Worm (Caenorhabditis elegans) whole organism, L1 larva: ENCODE data around the gene F42G8.8.

Experiments used
- C04F5.9 ChIP-seq: sonication (generic microtip); optimal IDR thresholded peaks from 2 replicates; lab custom pipeline; 2016; ENCODE audit warnings: missing genetic modification characterization, missing compliant biosample characterization
- C16A3.4 ChIP-seq: fragments of 150-350 bp; optimal IDR thresholded peaks from 2 replicates; lab custom pipeline; 2014; ENCODE audit warnings: missing biosample characterization, missing genetic modification characterization
- C34B4.2 ChIP-seq: sonication (generic microtip); optimal IDR thresholded peaks from 2 replicates; lab custom pipeline; 2017; ENCODE audit warnings: mild to moderate bottlenecking, missing genetic modification characterization, missing compliant biosample characterization
- F16B12.6 ChIP-seq: fragments of 150-350 bp; optimal IDR thresholded peaks from 2 replicates; lab custom pipeline; 2014; ENCODE audit warnings: missing biosample characterization, missing genetic modification characterization
- aha-1 ChIP-seq: fragments of 150-350 bp; optimal IDR thresholded peaks from 2 replicates; lab custom pipeline; 2014; ENCODE audit warnings: missing biosample characterization, missing genetic modification characterization
- ama-1 ChIP-seq: fragments of 150-350 bp; optimal IDR thresholded peaks from 2 replicates; lab custom pipeline; 2014
- blmp-1 ChIP-seq: fragments of 150-350 bp; optimal IDR thresholded peaks from 2 replicates; lab custom pipeline; 2014; ENCODE audit warnings: missing biosample characterization, missing genetic modification characterization
- ceh-63 ChIP-seq: fragments of 200-800 bp; sonication (Bioruptor generic); optimal IDR thresholded peaks from 2 replicates; lab custom pipeline; 2018; ENCODE audit warnings: mild to moderate bottlenecking, missing genetic modification characterization, missing compliant biosample characterization
- ceh-82 ChIP-seq, 3 experiments: fragments of 150-350 bp in 1 of 3; sonication (generic microtip) in 2 of 3; optimal IDR thresholded peaks; 2 replicates each; lab custom pipeline; 2014 to 2017; ENCODE audit warnings: missing biosample characterization in 3 of 3, missing genetic modification characterization in 3 of 3
- ceh-90 ChIP-seq: sonication (generic microtip); optimal IDR thresholded peaks from 2 replicates; lab custom pipeline; 2016; ENCODE audit warnings: missing genetic modification characterization, missing compliant biosample characterization
- ces-1 ChIP-seq: fragments of 150-350 bp; optimal IDR thresholded peaks from 2 replicates; lab custom pipeline; 2014; ENCODE audit warnings: missing biosample characterization, missing genetic modification reagents, missing genetic modification characterization
- efl-1 ChIP-seq, 4 experiments: fragments of 150-350 bp; optimal IDR thresholded peaks in 3 of 4; peaks in 1 of 4; 1 replicate in 1 of 4; 2 replicates in 3 of 4; lab custom pipeline; 2014; ENCODE audit warnings: missing biosample characterization in 2 of 4, missing genetic modification characterization in 2 of 4, missing genetic modification reagents in 2 of 4
- egl-27 ChIP-seq, 2 experiments: fragments of 150-350 bp in 1 of 2; sonication (generic microtip); optimal IDR thresholded peaks; 3 replicates each; lab custom pipeline; 2017 to 2018; ENCODE audit warnings: missing biosample characterization in 2 of 2, missing genetic modification characterization in 2 of 2, missing genetic modification reagents in 2 of 2
- elt-3 ChIP-seq, 6 experiments: fragments of 150-350 bp in 1 of 6; sonication (generic microtip); optimal IDR thresholded peaks; 2 replicates each; lab custom pipeline; 2017 to 2018; ENCODE audit warnings: missing biosample characterization in 6 of 6, missing genetic modification characterization in 6 of 6, inconsistent platforms in 1 of 6
- ets-5 ChIP-seq: fragments of 200-800 bp; sonication (Bioruptor generic); IDR thresholded peaks from 2 replicates; pipeline ENCODE4 v1.3.6; 2022; ENCODE audit warnings: missing genetic modification characterization, missing compliant biosample characterization
- fkh-10 ChIP-seq: sonication (generic microtip); optimal IDR thresholded peaks from 2 replicates; lab custom pipeline; 2017; ENCODE audit warnings: missing biosample characterization, missing genetic modification reagents, missing genetic modification characterization
- fkh-8 ChIP-seq: sonication (generic microtip); optimal IDR thresholded peaks from 2 replicates; lab custom pipeline; 2016; ENCODE audit warnings: mild to moderate bottlenecking, missing genetic modification characterization, missing compliant biosample characterization
- fos-1 ChIP-seq: fragments of 150-350 bp; optimal IDR thresholded peaks from 2 replicates; lab custom pipeline; 2014; ENCODE audit warnings: missing biosample characterization, missing genetic modification characterization
- hlh-17 ChIP-seq: fragments of 200-800 bp; sonication (Bioruptor generic); optimal IDR thresholded peaks from 2 replicates; lab custom pipeline; 2018; ENCODE audit warnings: missing genetic modification characterization, mild to moderate bottlenecking, missing compliant biosample characterization, moderate library complexity, borderline replicate concordance
- hlh-4 ChIP-seq: sonication (generic microtip); optimal IDR thresholded peaks from 2 replicates; lab custom pipeline; 2016; ENCODE audit warnings: mild to moderate bottlenecking, missing genetic modification characterization, missing compliant biosample characterization
- hpl-2 ChIP-seq: fragments of 150-350 bp; optimal IDR thresholded peaks from 2 replicates; lab custom pipeline; 2014; ENCODE audit warnings: missing biosample characterization, missing genetic modification reagents, missing genetic modification characterization
- irx-1 ChIP-seq: sonication (generic microtip); optimal IDR thresholded peaks from 2 replicates; lab custom pipeline; 2016; ENCODE audit warnings: missing genetic modification characterization, missing compliant biosample characterization
- jun-1 ChIP-seq: fragments of 150-350 bp; optimal IDR thresholded peaks from 2 replicates; lab custom pipeline; 2014; ENCODE audit warnings: missing biosample characterization, missing genetic modification reagents, missing genetic modification characterization
- lin-15B ChIP-seq: fragments of 150-350 bp; sonication (generic microtip); optimal IDR thresholded peaks from 3 replicates; lab custom pipeline; 2014; ENCODE audit warnings: missing biosample characterization, missing genetic modification characterization
- lin-35 ChIP-seq, 2 experiments: fragments of 150-350 bp; optimal IDR thresholded peaks; 2 replicates each; lab custom pipeline; 2014; ENCODE audit warnings: missing biosample characterization in 2 of 2, missing genetic modification characterization in 2 of 2, missing genetic modification reagents in 2 of 2
- lin-39 ChIP-seq: fragments of 150-350 bp; optimal IDR thresholded peaks from 2 replicates; lab custom pipeline; 2014; ENCODE audit warnings: missing biosample characterization, missing genetic modification reagents, missing genetic modification characterization
- lsy-2 ChIP-seq, 2 experiments: fragments of 150-350 bp; optimal IDR thresholded peaks; 2 replicates each; lab custom pipeline; 2014; ENCODE audit warnings: missing biosample characterization in 2 of 2, missing genetic modification characterization in 2 of 2
- mab-9 ChIP-seq: fragments of 200-800 bp; sonication (Bioruptor generic); IDR thresholded peaks from 2 replicates; pipeline ENCODE4 v1.3.6; 2022; ENCODE audit warnings: missing genetic modification reagents, missing genetic modification characterization, missing compliant biosample characterization
- nhr-11 ChIP-seq: fragments of 150-350 bp; optimal IDR thresholded peaks from 2 replicates; lab custom pipeline; 2014; ENCODE audit warnings: missing biosample characterization, missing genetic modification characterization
- nhr-12 ChIP-seq: sonication (generic microtip); optimal IDR thresholded peaks from 2 replicates; lab custom pipeline; 2017; ENCODE audit warnings: missing biosample characterization, missing genetic modification characterization
- nhr-19 ChIP-seq: fragments of 200-800 bp; sonication (Bioruptor generic); conservative IDR thresholded peaks from 2 replicates; pipeline ENCODE4 v1.3.6; 2022; ENCODE audit warnings: missing genetic modification characterization, missing compliant biosample characterization
- nhr-71 ChIP-seq: sonication (generic microtip); optimal IDR thresholded peaks from 2 replicates; lab custom pipeline; 2016; ENCODE audit warnings: mild to moderate bottlenecking, missing genetic modification characterization, moderate library complexity, missing compliant biosample characterization
- nhr-76 ChIP-seq: sonication (generic microtip); optimal IDR thresholded peaks from 2 replicates; lab custom pipeline; 2017; ENCODE audit warnings: missing biosample characterization, missing genetic modification characterization
- nhr-84 ChIP-seq: sonication (generic microtip); optimal IDR thresholded peaks from 2 replicates; lab custom pipeline; 2017; ENCODE audit warnings: missing biosample characterization, missing genetic modification characterization
- nhr-85 ChIP-seq: sonication (generic microtip); peaks from one replicate; lab custom pipeline; 2016; ENCODE audit warnings: missing genetic modification characterization, inconsistent platforms, missing compliant biosample characterization
- nhr-90 ChIP-seq: sonication (generic microtip); optimal IDR thresholded peaks from 2 replicates; lab custom pipeline; 2016; ENCODE audit warnings: mild to moderate bottlenecking, missing genetic modification characterization, missing compliant biosample characterization; ENCODE audit not compliant: poor library complexity
- pag-3 ChIP-seq: sonication (generic microtip); optimal IDR thresholded peaks from 2 replicates; lab custom pipeline; 2017; ENCODE audit warnings: missing genetic modification characterization, mild to moderate bottlenecking, missing compliant biosample characterization, antibody characterized with exemption, borderline replicate concordance; ENCODE audit not compliant: insufficient read depth
- rnt-1 ChIP-seq: sonication (generic microtip); optimal IDR thresholded peaks from 2 replicates; lab custom pipeline; 2016; ENCODE audit warnings: mild to moderate bottlenecking, missing genetic modification characterization, moderate library complexity, missing compliant biosample characterization
- skn-1 ChIP-seq: fragments of 150-350 bp; optimal IDR thresholded peaks from 2 replicates; lab custom pipeline; 2014; ENCODE audit warnings: missing biosample characterization, missing genetic modification characterization
- sptf-1 ChIP-seq: fragments of 150-350 bp; optimal IDR thresholded peaks from 2 replicates; lab custom pipeline; 2014; ENCODE audit warnings: missing biosample characterization, missing genetic modification characterization
- sup-37 ChIP-seq: fragments of 200-800 bp; sonication (Bioruptor generic); optimal IDR thresholded peaks from 2 replicates; lab custom pipeline; 2018; ENCODE audit warnings: mild to moderate bottlenecking, missing genetic modification characterization, missing compliant biosample characterization
- tlp-1 ChIP-seq: fragments of 150-350 bp; optimal IDR thresholded peaks from 2 replicates; lab custom pipeline; 2014; ENCODE audit warnings: missing biosample characterization, missing genetic modification characterization
- unc-130 ChIP-seq: fragments of 150-350 bp; optimal IDR thresholded peaks from 2 replicates; lab custom pipeline; 2017; ENCODE audit warnings: missing biosample characterization, missing genetic modification characterization, inconsistent platforms
- unc-62 ChIP-seq: fragments of 150-350 bp; optimal IDR thresholded peaks from 2 replicates; lab custom pipeline; 2014; ENCODE audit warnings: missing biosample characterization, missing genetic modification reagents, missing genetic modification characterization
- unc-86 ChIP-seq: sonication (generic microtip); optimal IDR thresholded peaks from 2 replicates; lab custom pipeline; 2016; ENCODE audit warnings: missing genetic modification characterization, missing compliant biosample characterization
- unc-98 ChIP-seq: fragments of 200-800 bp; sonication (Bioruptor generic); IDR thresholded peaks from 2 replicates; pipeline ENCODE4 v1.3.6; 2022; ENCODE audit warnings: missing genetic modification characterization, missing compliant biosample characterization
- vab-15 ChIP-seq: sonication (generic microtip); optimal IDR thresholded peaks from 2 replicates; lab custom pipeline; 2017; ENCODE audit warnings: missing genotype, mild to moderate bottlenecking, missing genetic modification characterization, missing compliant biosample characterization
- xbp-1 ChIP-seq: sonication (generic microtip); optimal IDR thresholded peaks from 2 replicates; lab custom pipeline; 2016; ENCODE audit warnings: missing genetic modification characterization, missing compliant biosample characterization
- zip-4 ChIP-seq: fragments of 200-800 bp; sonication (Bioruptor generic); optimal IDR thresholded peaks from 2 replicates; lab custom pipeline; 2018; ENCODE audit warnings: mild to moderate bottlenecking, missing genetic modification characterization, moderate library complexity, missing compliant biosample characterization
- ztf-4 ChIP-seq: fragments of 150-350 bp; optimal IDR thresholded peaks from 2 replicates; lab custom pipeline; 2014; ENCODE audit warnings: missing biosample characterization, missing genetic modification characterization

F42G8.8 gene

DNA sequence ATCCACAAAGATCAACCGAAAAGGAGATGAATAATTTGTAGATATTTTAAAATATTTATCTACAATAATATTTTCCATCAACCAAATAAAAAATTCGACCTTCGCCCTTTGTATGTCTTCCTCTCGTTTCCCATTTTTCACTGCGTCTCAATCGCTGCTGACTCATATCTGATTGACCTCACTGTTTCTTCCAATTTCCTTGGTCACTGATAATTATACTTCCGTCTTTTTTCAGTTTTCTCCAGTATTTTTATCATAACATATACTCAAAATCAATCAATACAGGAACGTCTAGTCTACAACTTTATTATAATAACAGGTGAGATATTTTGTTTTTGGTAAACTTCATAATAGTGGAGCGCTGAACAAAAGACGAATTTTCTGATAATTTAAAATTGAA, 20.1 kb downstream of the F42G8.8 start, which contains the start of gene pmk-3:
Gene pmk-3, plus strand, starts transcription at position 236 of the 400 bp plus-strand sequence.
- TF ChIP-seq jun-1 (tag; lab: Kevin White, UChicago) (no peak), blmp-1 (tag; lab: Kevin White, UChicago) (peak; percentile 2), nhr-90 (no peak), ceh-90 (tag; lab: Kevin White, UChicago) (no peak), hlh-17 (no peak), rnt-1 (tag; lab: Kevin White, UChicago) (no peak)

ce11 chrIV:8142735-8143550, 24.1 kb downstream of the F42G8.8 start, which contains the start of gene pmk-2:
TSS of gene pmk-2 (plus strand) at chrIV:8143500.
- no peak for TF ChIP-seq skn-1 (tag; lab: Kevin White, UChicago)
- no peak for TF ChIP-seq xbp-1 (tag; lab: Kevin White, UChicago)
- peak; percentile 21 to 24 for TF ChIP-seq efl-1 (optimal IDR thresholded peaks at IDR 0.05; lab: Kevin White, UChicago)
- no peak for TF ChIP-seq efl-1 (GFP tag; optimal IDR thresholded peaks at IDR 0.05 in 1 of 2; lab: Kevin White, UChicago)
- no peak for TF ChIP-seq C04F5.9 (tag; lab: Kevin White, UChicago)
- no peak for TF ChIP-seq nhr-19 (GFP tag; lab: Robert Waterston, UW)
- TF ChIP-seq nhr-85 (tag; lab: Kevin White, UChicago) = no peak
- TF ChIP-seq elt-3 (tag; optimal IDR thresholded peaks at IDR 0.05; lab: Kevin White, UChicago) = no peak
- no peak for TF ChIP-seq C16A3.4 (tag; lab: Kevin White, UChicago)
- no peak for TF ChIP-seq egl-27 (tag; optimal IDR thresholded peaks at IDR 0.05; lab: Kevin White, UChicago)
- TF ChIP-seq unc-98 = no peak
- peak; percentile 34 to 37 for TF ChIP-seq lsy-2 (tag; optimal IDR thresholded peaks at IDR 0.05; lab: Kevin White, UChicago)
- TF ChIP-seq F16B12.6 = no peak
- no peak for TF ChIP-seq tlp-1 (tag; lab: Kevin White, UChicago)
- TF ChIP-seq nhr-71 (tag; lab: Kevin White, UChicago) = peak; percentile 68
- TF ChIP-seq nhr-11 (tag; lab: Kevin White, UChicago) = peak; percentile 38
- TF ChIP-seq fkh-8 (tag; lab: Kevin White, UChicago) = peak; percentile 79
- TF ChIP-seq unc-130 = no peak
- TF ChIP-seq ztf-4 (tag; lab: Kevin White, UChicago) = no peak
- TF ChIP-seq hpl-2 (GFP tag; lab: Kevin White, UChicago) = no peak
- TF ChIP-seq ama-1 (lab: Kevin White, UChicago) = no peak
- TF ChIP-seq nhr-84 (tag; lab: Kevin White, UChicago) = no peak
- TF ChIP-seq ceh-63 (GFP tag; lab: Kevin White, UChicago) = no peak
- TF ChIP-seq nhr-90 = no peak
- no peak for TF ChIP-seq unc-62 (GFP tag; lab: Kevin White, UChicago)
- TF ChIP-seq fos-1 (tag; lab: Kevin White, UChicago) = peak; percentile 28
- no peak for TF ChIP-seq sptf-1
- no peak for TF ChIP-seq fkh-10
- TF ChIP-seq ets-5 = no peak
- no peak for TF ChIP-seq nhr-12 (tag; lab: Kevin White, UChicago)
- no peak for TF ChIP-seq lin-15B (tag; lab: Kevin White, UChicago)
- TF ChIP-seq mab-9 = no peak
- TF ChIP-seq vab-15 (tag; lab: Kevin White, UChicago) = no peak
- TF ChIP-seq lin-35 (GFP tag; optimal IDR thresholded peaks at IDR 0.05; lab: Kevin White, UChicago) = no peak
- no peak for TF ChIP-seq aha-1 (tag; lab: Kevin White, UChicago)
- no peak for TF ChIP-seq C34B4.2 (tag; lab: Kevin White, UChicago)
- TF ChIP-seq ceh-82 (tag; optimal IDR thresholded peaks at IDR 0.05; lab: Kevin White, UChicago) = peak in 1 of 3 experiments; percentile 5
- TF ChIP-seq hlh-4 (tag; lab: Kevin White, UChicago) = peak; percentile 22
- TF ChIP-seq unc-86 (tag; lab: Kevin White, UChicago) = no peak
- TF ChIP-seq ceh-90 (tag; lab: Kevin White, UChicago) = no peak
- no peak for TF ChIP-seq ces-1 (GFP tag; lab: Kevin White, UChicago)
- TF ChIP-seq pag-3 (tag; lab: Kevin White, UChicago) = no peak
- no peak for TF ChIP-seq lin-39
- no peak for TF ChIP-seq nhr-76
- no peak for TF ChIP-seq sup-37 (GFP tag; lab: Kevin White, UChicago)
- no peak for TF ChIP-seq zip-4 (GFP tag; lab: Kevin White, UChicago)
- no peak for TF ChIP-seq irx-1 (tag; lab: Kevin White, UChicago)
